Worm (Caenorhabditis elegans): Measurements from ENCODE around the gene zig-2.

DNA sequence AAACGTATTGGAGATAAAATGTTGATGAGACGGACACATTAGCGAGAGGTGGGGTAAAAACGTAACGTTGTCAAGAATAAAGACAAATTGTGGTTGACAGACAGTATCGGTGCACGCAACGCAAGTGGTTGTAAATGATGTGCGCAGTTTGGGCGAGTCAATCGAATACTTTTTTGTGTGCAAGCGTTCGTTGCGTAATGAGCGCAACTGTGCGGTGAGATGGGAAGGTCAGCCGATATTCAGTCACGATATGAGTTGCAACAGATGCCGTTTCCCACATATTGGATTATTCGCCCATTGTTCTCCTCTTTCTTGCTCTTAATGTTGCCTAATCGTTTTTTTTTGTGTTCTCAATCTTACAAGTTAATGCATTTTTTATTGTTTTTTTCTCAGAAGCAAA is 20.5 kb downstream of the zig-2 start, which contains the start of gene ceh-40:
- no peak for TF ChIP-seq flt-1 (GFP tag; IDR thresholded peaks at IDR 0.05)
- no peak for TF ChIP-seq T22C8.4 (GFP tag; IDR thresholded peaks at IDR 0.05)
- no peak for TF ChIP-seq klf-2 (GFP tag; conservative IDR thresholded peaks at IDR 0.05)
- no peak for TF ChIP-seq ztf-23 (GFP tag; IDR thresholded peaks at IDR 0.05)
